Fruit fly (Drosophila melanogaster): ENCODE data around the gene Nedd4.
A peak's percentile ranks its signal among the peaks of the same experiment; 100 is the strongest.

Gene Nedd4

dm6 chr3L:17573823-17574222 is 43.9 kb downstream of the Nedd4 start:
- TF ChIP-seq crol (GFP tag; IDR thresholded peaks at IDR 0.05) (peak; percentile 52; the same call in 1 of the 2 replicates), CG8478 (optimal IDR thresholded peaks at IDR 0.05) (peak; percentile 65), Adf1 (GFP tag; IDR thresholded peaks at IDR 0.05) (peak; percentile 86), H2.0 (GFP tag; IDR thresholded peaks at IDR 0.05) (no peak), vvl (GFP tag; IDR thresholded peaks at IDR 0.05) (peak; percentile 19; the same call in 1 of the 2 replicates), CG17186 (GFP tag; optimal IDR thresholded peaks at IDR 0.05) (no peak), CG13287 (GFP tag; IDR thresholded peaks at IDR 0.05; ENCODE audit: partially characterized antibody) (peak; percentile 58), slbo (GFP tag; IDR thresholded peaks at IDR 0.05) (0 out of 2 replicates have a peak, but pooled peaks have one; percentile 4), lilli (GFP tag; optimal IDR thresholded peaks at IDR 0.05) (no peak), CG9437 (GFP tag; optimal IDR thresholded peaks at IDR 0.05) (peak; percentile 58), CG15269 (tag; optimal IDR thresholded peaks at IDR 0.05) (peak; percentile 46), Blimp-1 (GFP tag; optimal IDR thresholded peaks at IDR 0.05) (peak; percentile 52), onecut (GFP tag; IDR thresholded peaks at IDR 0.05) (peak; percentile 100), CG12769 (tag; optimal IDR thresholded peaks at IDR 0.05) (peak; percentile 53), Deaf1 (tag; optimal IDR thresholded peaks at IDR 0.05) (peak; percentile 39), CG8281 (tag; optimal IDR thresholded peaks at IDR 0.05) (peak; percentile 93), sd (tag; optimal IDR thresholded peaks at IDR 0.05) (peak; percentile 47), CTCF (GFP tag; optimal IDR thresholded peaks at IDR 0.05) (no peak), Pdp1 (GFP tag; optimal IDR thresholded peaks at IDR 0.05) (peak in 1 of 2 experiments; percentile 83), Trl (optimal IDR thresholded peaks at IDR 0.05) (peak; percentile 77 to 85), Trl (GFP tag; optimal IDR thresholded peaks at IDR 0.05) (no peak), rib (GFP tag; IDR thresholded peaks at IDR 0.05) (0 out of 2 replicates have a peak, but pooled peaks have one; percentile 36), Bgb (GFP tag; IDR thresholded peaks at IDR 0.05; ENCODE audit: partially characterized antibody) (0 out of 2 replicates have a peak, but pooled peaks have one; percentile 11), yki (optimal IDR thresholded peaks at IDR 0.05) (peak; percentile 17), CG11560 (tag; IDR thresholded peaks at IDR 0.05) (no peak), Drgx (GFP tag; IDR thresholded peaks at IDR 0.05) (peak; percentile 43), hkb (optimal IDR thresholded peaks at IDR 0.05) (no peak), hkb (GFP tag; IDR thresholded peaks at IDR 0.05) (peak; percentile 16; the same call in 1 of the 2 replicates), Camta (GFP tag; optimal IDR thresholded peaks at IDR 0.05) (no peak), MTF-1 (GFP tag; optimal IDR thresholded peaks at IDR 0.05; ENCODE audit: borderline replicate concordance) (no peak), ftz-f1 (GFP tag; optimal IDR thresholded peaks at IDR 0.05) (peak; percentile 9), zen2 (GFP tag; IDR thresholded peaks at IDR 0.05; ENCODE audit: partially characterized antibody) (peak; percentile 45; the same call in 2 of the 3 replicates), sug (tag; optimal IDR thresholded peaks at IDR 0.05) (peak; percentile 45), oc (tag; optimal IDR thresholded peaks at IDR 0.05) (peak; percentile 20), Eip74EF (GFP tag; optimal IDR thresholded peaks at IDR 0.05) (peak in 1 of 2 experiments; percentile 73), cg (GFP tag; optimal IDR thresholded peaks at IDR 0.05) (peak; percentile 92), HLH3B (GFP tag; IDR thresholded peaks at IDR 0.05) (no peak), sna (GFP tag; IDR thresholded peaks at IDR 0.05; ENCODE audit: partially characterized antibody) (0 out of 2 replicates have a peak, but pooled peaks have one; percentile 45), CG6791 (GFP tag; IDR thresholded peaks at IDR 0.05; ENCODE audit: partially characterized antibody) (peak; percentile 52; the same call in 1 of the 3 replicates), Hr51 (GFP tag; optimal IDR thresholded peaks at IDR 0.05) (no peak), CG34224 (GFP tag; IDR thresholded peaks at IDR 0.05; ENCODE audit: partially characterized antibody) (peak; percentile 42; the same call in 2 of the 3 replicates), Hr78 (GFP tag; optimal IDR thresholded peaks at IDR 0.05) (peak in 1 of 2 experiments; percentile 6), CG12155 (GFP tag; optimal IDR thresholded peaks at IDR 0.05) (peak; percentile 48), CG6175 (GFP tag; IDR thresholded peaks at IDR 0.05) (peak; percentile 71; the same call in 2 of the 3 replicates), CG6654 (GFP tag; optimal IDR thresholded peaks at IDR 0.05) (peak; percentile 93), CG2199 (GFP tag; IDR thresholded peaks at IDR 0.05) (0 out of 3 replicates have a peak, but pooled peaks have one; percentile 43), Max (GFP tag; optimal IDR thresholded peaks at IDR 0.05) (no peak), Fer1 (GFP tag; optimal IDR thresholded peaks at IDR 0.05) (peak; percentile 22), ci (GFP tag; IDR thresholded peaks at IDR 0.05) (peak; percentile 44; the same call in 1 of the 3 replicates), gro (GFP tag; optimal IDR thresholded peaks at IDR 0.05) (no peak)
